Fruit fly (Drosophila melanogaster) whole organism, embryonic: Measurements from ENCODE around the gene CG12096.

ENCODE experiments used
- Atf-2 ChIP-seq: fragments of 200-800 bp; sonication (Bioruptor generic); optimal IDR thresholded peaks from 2 replicates; lab custom pipeline; 2016; ENCODE audit warnings: missing biosample characterization, missing genetic modification characterization
- Atf6 ChIP-seq: fragments of 200-800 bp; sonication (Bioruptor generic); IDR thresholded peaks from 2 replicates; pipeline ENCODE4 v1.3.6; 2022; ENCODE audit warnings: missing biosample characterization, missing genetic modification characterization
- B-H2 ChIP-seq: fragments of 200-800 bp; sonication (Bioruptor generic); optimal IDR thresholded peaks from 2 replicates; lab custom pipeline; 2018; ENCODE audit warnings: missing biosample characterization, mild to moderate bottlenecking, missing genetic modification characterization
- CG12744 ChIP-seq: fragments of 200-800 bp; sonication (Bioruptor generic); optimal IDR thresholded peaks from 2 replicates; lab custom pipeline; 2016; ENCODE audit warnings: missing biosample characterization, missing genetic modification characterization
- CG13894 ChIP-seq: fragments of 200-800 bp; sonication (Bioruptor generic); optimal IDR thresholded peaks from 3 replicates; lab custom pipeline; 2018; ENCODE audit warnings: missing biosample characterization, mild to moderate bottlenecking, missing genetic modification characterization, moderate library complexity
- CG14014 ChIP-seq: fragments of 200-800 bp; sonication (Bioruptor generic); IDR thresholded peaks from 2 replicates; pipeline ENCODE4 v1.3.6; 2022; ENCODE audit warnings: missing biosample characterization, missing genetic modification characterization
- CG1529 ChIP-seq: fragments of 200-800 bp; sonication (Bioruptor generic); optimal IDR thresholded peaks from 3 replicates; lab custom pipeline; 2018; ENCODE audit warnings: missing biosample characterization, missing genetic modification characterization
- CG15514 ChIP-seq: fragments of 200-800 bp; sonication (Bioruptor generic); optimal IDR thresholded peaks from 3 replicates; lab custom pipeline; 2017; ENCODE audit warnings: missing biosample characterization, missing genetic modification characterization, mild to moderate bottlenecking, moderate library complexity, missing genetic modification reagents
- CG17359 ChIP-seq: fragments of 200-800 bp; sonication (Bioruptor generic); optimal IDR thresholded peaks from 3 replicates; lab custom pipeline; 2018; ENCODE audit warnings: missing biosample characterization, mild to moderate bottlenecking, missing genetic modification characterization, moderate library complexity
- CG17802 ChIP-seq: fragments of 200-800 bp; sonication (Bioruptor generic); optimal IDR thresholded peaks from 2 replicates; lab custom pipeline; 2018; ENCODE audit warnings: missing biosample characterization, mild to moderate bottlenecking, missing genetic modification characterization, moderate library complexity
- CG2712 ChIP-seq: fragments of 200-800 bp; optimal IDR thresholded peaks from 3 replicates; lab custom pipeline; 2019; ENCODE audit warnings: missing biosample characterization, mild to moderate bottlenecking, missing genetic modification characterization, moderate library complexity
- CG2875 ChIP-seq: fragments of 200-800 bp; sonication (Bioruptor generic); optimal IDR thresholded peaks from 2 replicates; lab custom pipeline; 2017; ENCODE audit warnings: missing biosample characterization, mild to moderate bottlenecking, missing genetic modification characterization, missing genetic modification reagents
- CG34224 ChIP-seq: fragments of 200-800 bp; sonication (Bioruptor generic); IDR thresholded peaks from 3 replicates; pipeline ENCODE4 v1.3.6; 2022; ENCODE audit warnings: missing biosample characterization, missing genetic modification characterization; ENCODE audit not compliant: partially characterized antibody
- CG4404 ChIP-seq: fragments of 200-800 bp; sonication (Bioruptor generic); IDR thresholded peaks from 2 replicates; pipeline ENCODE4 v1.3.6; 2022; ENCODE audit warnings: missing biosample characterization, missing genetic modification characterization
- CG7839 ChIP-seq: fragments of 200-800 bp; sonication (Bioruptor generic); optimal IDR thresholded peaks from 3 replicates; lab custom pipeline; 2018; ENCODE audit warnings: missing biosample characterization, mild to moderate bottlenecking, missing genetic modification characterization, moderate library complexity
- CG8388 ChIP-seq: fragments of 200-800 bp; sonication (Bioruptor generic); optimal IDR thresholded peaks from 2 replicates; lab custom pipeline; 2019; ENCODE audit warnings: missing biosample characterization, mild to moderate bottlenecking, missing genetic modification characterization, moderate library complexity
- Dad ChIP-seq: fragments of 200-800 bp; sonication (Bioruptor generic); optimal IDR thresholded peaks from 3 replicates; lab custom pipeline; 2016; ENCODE audit warnings: missing biosample characterization, missing genetic modification characterization
- Dll ChIP-seq: fragments of 200-800 bp; sonication (Bioruptor generic); IDR thresholded peaks from 4 replicates; pipeline ENCODE4 v1.3.6; 2022; ENCODE audit warnings: missing biosample characterization, missing genetic modification characterization; ENCODE audit not compliant: partially characterized antibody
- Ets97D ChIP-seq: fragments of 200-800 bp; sonication (Bioruptor generic); optimal IDR thresholded peaks from 3 replicates; lab custom pipeline; 2016; ENCODE audit warnings: missing biosample characterization, missing genetic modification characterization
- GATAe ChIP-seq: fragments of 200-800 bp; sonication (Bioruptor generic); conservative IDR thresholded peaks from 2 replicates; pipeline ENCODE4 v1.3.6; 2022; ENCODE audit warnings: missing biosample characterization, missing genetic modification characterization
- HLHmδ ChIP-seq: fragments of 200-800 bp; sonication (Bioruptor generic); optimal IDR thresholded peaks from 2 replicates; lab custom pipeline; 2018; ENCODE audit warnings: missing biosample characterization, mild to moderate bottlenecking, missing genetic modification characterization, moderate library complexity
- Kr ChIP-seq: fragments of 200-800 bp; sonication (Bioruptor generic); optimal IDR thresholded peaks from 2 replicates; lab custom pipeline; 2017; ENCODE audit warnings: missing biosample characterization, mild to moderate bottlenecking, missing genetic modification characterization
- Poxn ChIP-seq: fragments of 200-800 bp; sonication (Bioruptor generic); IDR thresholded peaks from 2 replicates; pipeline ENCODE4 v1.3.6; 2022; ENCODE audit warnings: missing biosample characterization, missing genetic modification characterization
- al ChIP-seq: fragments of 200-800 bp; sonication (Bioruptor generic); IDR thresholded peaks from 2 replicates; pipeline ENCODE4 v1.3.6; 2022; ENCODE audit warnings: missing biosample characterization, missing genetic modification characterization
- ara ChIP-seq: fragments of 200-800 bp; sonication (Bioruptor generic); IDR thresholded peaks from 2 replicates; pipeline ENCODE4 v1.3.6; 2022; ENCODE audit warnings: missing biosample characterization, missing genetic modification characterization
- bowl ChIP-seq: fragments of 200-800 bp; sonication (Bioruptor generic); IDR thresholded peaks from 2 replicates; pipeline ENCODE4 v1.3.6; 2022; ENCODE audit warnings: missing biosample characterization, missing genetic modification characterization
- btn ChIP-seq: fragments of 200-800 bp; sonication (Bioruptor generic); optimal IDR thresholded peaks from 2 replicates; lab custom pipeline; 2016; ENCODE audit warnings: missing biosample characterization, missing genetic modification characterization
- dm ChIP-seq: fragments of 200-800 bp; sonication (Bioruptor generic); optimal IDR thresholded peaks from 3 replicates; lab custom pipeline; 2016; ENCODE audit warnings: missing biosample characterization, missing genetic modification characterization
- en ChIP-seq: fragments of 200-800 bp; sonication (Bioruptor generic); optimal IDR thresholded peaks from 2 replicates; lab custom pipeline; 2016; ENCODE audit warnings: missing biosample characterization, missing genetic modification characterization
- fru ChIP-seq: fragments of >200 bp; optimal IDR thresholded peaks from 2 replicates; lab custom pipeline; 2017
- ham ChIP-seq: fragments of 200-800 bp; sonication (Bioruptor generic); IDR thresholded peaks from 2 replicates; pipeline ENCODE4 v1.3.6; 2022; ENCODE audit warnings: missing biosample characterization, missing genetic modification characterization
- ind ChIP-seq: fragments of 200-800 bp; sonication (Bioruptor generic); optimal IDR thresholded peaks from 3 replicates; lab custom pipeline; 2016; ENCODE audit warnings: missing biosample characterization, missing genetic modification characterization
- lilli ChIP-seq: fragments of 200-800 bp; sonication (Bioruptor generic); optimal IDR thresholded peaks from 3 replicates; lab custom pipeline; 2016; ENCODE audit warnings: missing biosample characterization, missing genetic modification characterization
- sd ChIP-seq: fragments of 200-800 bp; sonication (Bioruptor generic); optimal IDR thresholded peaks from 3 replicates; lab custom pipeline; 2018; ENCODE audit warnings: missing biosample characterization, mild to moderate bottlenecking, missing genetic modification characterization, moderate library complexity
- sens ChIP-seq: fragments of 200-800 bp; sonication (Bioruptor generic); peaks from one replicate; lab custom pipeline; 2016; ENCODE audit warnings: missing biosample characterization, missing genetic modification characterization
- sens-2 ChIP-seq: fragments of 200-800 bp; sonication (Bioruptor generic); IDR thresholded peaks from 2 replicates; pipeline ENCODE4 v1.3.6; 2022; ENCODE audit warnings: missing biosample characterization, missing genetic modification characterization
- slbo ChIP-seq: fragments of 200-800 bp; sonication (Bioruptor generic); IDR thresholded peaks from 2 replicates; pipeline ENCODE4 v1.3.6; 2022; ENCODE audit warnings: missing biosample characterization, missing genetic modification characterization
- ssp ChIP-seq: fragments of 200-800 bp; sonication (Bioruptor generic); IDR thresholded peaks from 2 replicates; pipeline ENCODE4 v1.3.6; 2022; ENCODE audit warnings: missing biosample characterization, missing genetic modification characterization
- tll ChIP-seq, 2 experiments: fragments of 200-800 bp in 1 of 2; fragments of >200 bp in 1 of 2; sonication (Bioruptor generic) in 1 of 2; optimal IDR thresholded peaks; 2 replicates each; lab custom pipeline; 2017 to 2019; ENCODE audit warnings: missing biosample characterization in 2 of 2, missing genetic modification characterization in 2 of 2, mild to moderate bottlenecking in 1 of 2, moderate library complexity in 1 of 2
- tna ChIP-seq: fragments of 200-800 bp; sonication (Bioruptor generic); IDR thresholded peaks from 2 replicates; pipeline ENCODE4 v1.3.6; 2022; ENCODE audit warnings: missing biosample characterization, missing genetic modification characterization; ENCODE audit not compliant: partially characterized antibody
- tx ChIP-seq: fragments of 200-800 bp; sonication (Bioruptor generic); optimal IDR thresholded peaks from 2 replicates; lab custom pipeline; 2016; ENCODE audit warnings: missing biosample characterization, missing genetic modification characterization
- vfl ChIP-seq: fragments of 200-800 bp; sonication (Bioruptor generic); optimal IDR thresholded peaks from 2 replicates; lab custom pipeline; 2016; ENCODE audit warnings: missing biosample characterization, missing genetic modification characterization
- vvl ChIP-seq: fragments of 200-800 bp; sonication (Bioruptor generic); IDR thresholded peaks from 2 replicates; pipeline ENCODE4 v1.3.6; 2022; ENCODE audit warnings: missing biosample characterization, missing genetic modification characterization
- yki ChIP-seq: fragments of >200 bp; optimal IDR thresholded peaks from 3 replicates; lab custom pipeline; 2018
- z ChIP-seq: fragments of 200-800 bp; sonication (Bioruptor generic); IDR thresholded peaks from 3 replicates; pipeline ENCODE4 v1.3.6; 2022; ENCODE audit warnings: missing biosample characterization, missing genetic modification characterization
- zfh2 ChIP-seq: fragments of 200-800 bp; sonication (Bioruptor generic); optimal IDR thresholded peaks from 2 replicates; lab custom pipeline; 2016; ENCODE audit warnings: missing biosample characterization, missing genetic modification characterization

The CG12096 gene

DNA sequence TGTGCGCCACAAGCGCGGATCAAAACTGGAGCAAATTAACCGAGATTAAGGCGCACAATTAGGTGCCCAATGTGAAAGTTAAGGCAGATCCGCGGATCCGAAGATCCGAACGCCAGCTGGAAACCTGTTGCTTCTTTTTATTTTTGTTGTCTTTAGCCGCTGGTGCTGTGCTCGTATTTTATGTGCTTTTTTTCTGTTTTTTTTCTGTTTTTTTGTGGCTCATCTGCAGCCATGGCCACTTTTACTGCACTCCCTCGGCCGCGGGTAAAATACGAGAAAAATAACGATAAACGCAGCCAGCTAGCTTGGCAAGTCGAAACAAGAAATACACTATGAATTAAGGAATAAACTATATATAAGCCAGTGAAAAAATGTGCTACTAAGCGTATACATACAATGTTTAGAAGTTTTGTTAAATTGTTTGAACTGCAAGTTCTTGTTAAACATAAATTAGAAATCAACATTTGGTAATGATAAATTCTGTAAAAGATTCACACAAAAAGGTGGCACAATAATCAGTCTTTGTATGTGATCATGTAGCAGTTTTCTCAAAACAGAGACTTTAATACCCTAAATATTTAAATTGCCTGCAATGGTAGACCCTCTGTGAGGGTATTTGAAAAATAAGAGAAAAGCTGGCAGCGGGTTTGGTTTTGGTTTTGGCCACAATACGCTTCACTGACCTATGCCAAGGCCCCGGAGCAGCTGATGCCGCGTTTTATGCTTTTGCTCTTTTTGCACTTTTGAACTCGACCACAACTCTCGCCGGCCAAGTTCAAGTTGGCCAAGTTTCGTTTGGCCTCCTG is 42.8 kb upstream of the CG12096 start (continued):
- TF ChIP-seq tna (GFP tag; lab: Robert Waterston, UW) (no peak), CG15514 (GFP tag; lab: Kevin White, UChicago) (no peak), GATAe (GFP tag; lab: Robert Waterston, UW) (no peak), lilli (GFP tag; lab: Kevin White, UChicago) (no peak), Poxn (no peak)

DNA sequence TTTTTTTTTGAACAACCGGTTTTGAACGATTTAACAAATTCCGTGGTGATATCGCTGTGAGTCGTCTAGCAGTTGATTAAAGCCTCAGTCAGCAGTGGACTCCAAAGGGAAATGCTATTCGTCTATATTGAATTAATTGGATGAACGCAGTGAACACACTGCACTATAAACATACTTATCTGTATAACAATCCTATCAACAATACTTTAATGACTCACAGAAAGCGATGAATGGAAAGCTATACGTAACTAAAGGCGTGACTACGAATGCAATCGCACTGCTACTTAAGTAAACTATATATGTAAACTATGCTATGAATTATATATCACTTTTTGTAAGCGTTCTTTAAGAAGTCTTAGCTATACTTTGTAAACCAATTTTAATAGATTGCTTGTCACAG is 33.8 kb upstream of the CG12096 start:
- TF ChIP-seq tll (GFP tag; optimal IDR thresholded peaks at IDR 0.05; lab: Kevin White, UChicago) (no peak), vfl (no peak), al (GFP tag; lab: Robert Waterston, UW) (no peak), ham (GFP tag; lab: Robert Waterston, UW) (no peak), sd (tag; lab: Kevin White, UChicago) (peak; percentile 37), sens (GFP tag; lab: Kevin White, UChicago) (peak; percentile 30), fru (lab: Kevin White, UChicago) (no peak), HLHmδ (GFP tag; lab: Kevin White, UChicago) (no peak), tx (GFP tag; lab: Kevin White, UChicago) (no peak), vvl (GFP tag; lab: Robert Waterston, UW) (0 out of 2 replicates have a peak, but pooled peaks have one; percentile 12), CG14014 (GFP tag; lab: Robert Waterston, UW) (no peak), CG17359 (tag; lab: Kevin White, UChicago) (no peak)

DNA sequence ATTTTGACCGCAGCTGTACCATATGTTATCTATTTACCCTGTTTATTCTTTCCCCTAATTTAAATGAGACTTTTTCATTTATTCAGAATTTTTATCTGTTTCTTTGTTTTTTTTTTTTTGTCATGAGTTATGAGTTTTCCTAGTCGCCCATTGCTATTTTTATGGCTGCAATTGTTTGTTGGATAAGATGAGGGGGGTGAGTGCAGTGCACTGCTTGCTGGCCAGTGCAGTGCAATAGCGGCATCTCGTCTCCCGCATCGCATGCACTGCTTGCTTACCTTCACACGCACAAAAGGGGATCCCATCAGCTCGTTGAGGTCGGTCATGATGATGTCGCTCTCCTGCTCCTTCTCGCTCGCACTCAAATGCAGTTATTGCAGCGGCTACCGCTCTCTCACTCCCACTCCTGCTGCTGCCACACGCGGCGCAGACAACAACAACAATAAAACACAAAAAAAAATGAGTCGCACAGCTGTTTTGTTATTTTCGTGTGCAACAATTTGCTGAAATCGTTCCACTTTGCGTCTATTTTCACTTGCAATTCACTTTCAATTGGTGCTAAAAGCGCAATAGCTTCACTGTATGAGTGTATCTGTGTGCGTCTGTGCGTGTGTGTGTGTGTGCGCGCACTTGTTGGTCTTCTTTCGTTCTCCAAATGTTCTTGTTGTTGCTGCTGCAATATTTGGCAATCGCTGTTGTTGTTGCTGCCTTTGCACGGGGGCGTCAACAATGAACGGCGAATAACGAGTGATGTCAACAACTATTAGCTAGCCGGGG is 31.2 kb upstream of the CG12096 start:
- TF ChIP-seq Dll (GFP tag; lab: Robert Waterston, UW) (no peak), slbo (GFP tag; lab: Robert Waterston, UW) (no peak), CG17802 (tag; lab: Kevin White, UChicago) (peak; percentile 16), CG34224 (GFP tag; lab: Robert Waterston, UW) (no peak), Ets97D (no peak), Atf-2 (GFP tag; lab: Kevin White, UChicago) (peak; percentile 34), dm (GFP tag; lab: Kevin White, UChicago) (no peak), en (no peak), ind (GFP tag; lab: Kevin White, UChicago) (no peak), CG2875 (no peak), CG2712 (peak; percentile 44), sens-2 (GFP tag; lab: Robert Waterston, UW) (peak; percentile 16; the same call in 1 of the 2 replicates), Atf6 (GFP tag; lab: Robert Waterston, UW) (no peak), ssp (GFP tag; lab: Robert Waterston, UW) (0 out of 2 replicates have a peak, but pooled peaks have one; percentile 16), CG1529 (GFP tag; lab: Kevin White, UChicago) (no peak), CG7839 (tag; lab: Kevin White, UChicago) (peak; percentile 24), CG12744 (GFP tag; lab: Kevin White, UChicago) (no peak), CG8388 (GFP tag; lab: Kevin White, UChicago) (no peak), Dad (GFP tag; lab: Kevin White, UChicago) (peak; percentile 4), btn (GFP tag; lab: Kevin White, UChicago) (peak; percentile 55), ara (peak; percentile 44; the same call in 1 of the 2 replicates), z (no peak), zfh2 (no peak), bowl (GFP tag; lab: Robert Waterston, UW) (no peak), CG13894 (no peak), B-H2 (GFP tag; lab: Kevin White, UChicago) (no peak), yki (lab: Kevin White, UChicago) (no peak), CG4404 (GFP tag; lab: Robert Waterston, UW) (no peak), Kr (GFP tag; lab: Kevin White, UChicago) (no peak)
